Fruit fly (Drosophila melanogaster) whole organism, embryonic: Measurements from ENCODE around the gene CG13653.

Source experiments
- Ada2b ChIP-seq: fragments of 200-800 bp; sonication (Bioruptor generic); IDR thresholded peaks from 2 replicates; pipeline ENCODE4 v1.3.6; 2022; ENCODE audit warnings: missing biosample characterization, missing genetic modification characterization
- B-H2 ChIP-seq: fragments of 200-800 bp; sonication (Bioruptor generic); optimal IDR thresholded peaks from 2 replicates; lab custom pipeline; 2018; ENCODE audit warnings: missing biosample characterization, mild to moderate bottlenecking, missing genetic modification characterization
- CG10979 ChIP-seq: fragments of 200-800 bp; sonication (Bioruptor generic); optimal IDR thresholded peaks from 2 replicates; lab custom pipeline; 2018; ENCODE audit warnings: missing biosample characterization, mild to moderate bottlenecking, missing genetic modification characterization, moderate library complexity
- CG11723 ChIP-seq: fragments of 200-800 bp; sonication (Bioruptor generic); optimal IDR thresholded peaks from 2 replicates; lab custom pipeline; 2017; ENCODE audit warnings: missing biosample characterization, mild to moderate bottlenecking, missing genetic modification characterization
- CG15479 ChIP-seq: fragments of 200-800 bp; sonication (Bioruptor generic); optimal IDR thresholded peaks from 3 replicates; lab custom pipeline; 2019; ENCODE audit warnings: missing biosample characterization, mild to moderate bottlenecking, missing genetic modification characterization, moderate library complexity
- CG1647 ChIP-seq: fragments of 200-800 bp; sonication (Bioruptor generic); optimal IDR thresholded peaks from 3 replicates; lab custom pipeline; 2016; ENCODE audit warnings: missing biosample characterization, missing genetic modification characterization
- CG17361 ChIP-seq: fragments of 200-800 bp; sonication (Bioruptor generic); IDR thresholded peaks from 3 replicates; pipeline ENCODE4 v1.3.6; 2022; ENCODE audit warnings: missing biosample characterization, missing genetic modification characterization
- CG17912 ChIP-seq: fragments of 200-800 bp; sonication (Bioruptor generic); optimal IDR thresholded peaks from 2 replicates; lab custom pipeline; 2018; ENCODE audit warnings: missing biosample characterization, mild to moderate bottlenecking, missing genetic modification characterization
- CG2712 ChIP-seq: fragments of 200-800 bp; optimal IDR thresholded peaks from 3 replicates; lab custom pipeline; 2019; ENCODE audit warnings: missing biosample characterization, mild to moderate bottlenecking, missing genetic modification characterization, moderate library complexity
- CG2875 ChIP-seq: fragments of 200-800 bp; sonication (Bioruptor generic); optimal IDR thresholded peaks from 2 replicates; lab custom pipeline; 2017; ENCODE audit warnings: missing biosample characterization, mild to moderate bottlenecking, missing genetic modification characterization, missing genetic modification reagents
- CG3407 ChIP-seq: fragments of 200-800 bp; sonication (Bioruptor generic); optimal IDR thresholded peaks from 2 replicates; lab custom pipeline; 2018; ENCODE audit warnings: missing biosample characterization, mild to moderate bottlenecking, missing genetic modification characterization
- CG4730 ChIP-seq: fragments of 200-800 bp; sonication (Bioruptor generic); IDR thresholded peaks from 2 replicates; pipeline ENCODE4 v1.3.6; 2022; ENCODE audit warnings: missing biosample characterization, missing genetic modification characterization
- CG6254 ChIP-seq: fragments of 200-800 bp; sonication (Bioruptor generic); optimal IDR thresholded peaks from 3 replicates; lab custom pipeline; 2017; ENCODE audit warnings: mild to moderate bottlenecking, missing biosample characterization, missing genetic modification reagents, missing genetic modification characterization
- CG6765 ChIP-seq: fragments of 200-800 bp; sonication (Bioruptor generic); optimal IDR thresholded peaks from 3 replicates; lab custom pipeline; 2017; ENCODE audit warnings: missing biosample characterization, mild to moderate bottlenecking, missing genetic modification characterization
- CG6854 ChIP-seq: fragments of 200-800 bp; sonication (Bioruptor generic); optimal IDR thresholded peaks from 3 replicates; lab custom pipeline; 2017; ENCODE audit warnings: missing biosample characterization, mild to moderate bottlenecking, missing genetic modification characterization
- CHES-1-like ChIP-seq: fragments of 200-800 bp; sonication (Bioruptor generic); optimal IDR thresholded peaks from 2 replicates; lab custom pipeline; 2016; ENCODE audit warnings: missing biosample characterization, missing genetic modification characterization
- Dad ChIP-seq: fragments of 200-800 bp; sonication (Bioruptor generic); optimal IDR thresholded peaks from 3 replicates; lab custom pipeline; 2016; ENCODE audit warnings: missing biosample characterization, missing genetic modification characterization
- Dip3 ChIP-seq: fragments of 200-800 bp; sonication (Bioruptor generic); optimal IDR thresholded peaks from 3 replicates; lab custom pipeline; 2016; ENCODE audit warnings: missing biosample characterization, missing genetic modification characterization
- Doc2 ChIP-seq: fragments of 200-800 bp; sonication (Bioruptor generic); IDR thresholded peaks from 2 replicates; pipeline ENCODE4 v1.3.6; 2022; ENCODE audit warnings: missing biosample characterization, missing genetic modification characterization
- Doc3 ChIP-seq: fragments of 200-800 bp; sonication (Bioruptor generic); IDR thresholded peaks from 3 replicates; pipeline ENCODE4 v1.3.6; 2022; ENCODE audit warnings: missing biosample characterization, missing genetic modification characterization; ENCODE audit not compliant: partially characterized antibody
- E2f2 ChIP-seq: fragments of 200-800 bp; sonication (Bioruptor generic); IDR thresholded peaks from 2 replicates; pipeline ENCODE4 v1.3.6; 2022; ENCODE audit warnings: missing biosample characterization, missing genetic modification characterization
- Hr78 ChIP-seq, 2 experiments: fragments of 200-800 bp in 1 of 2; fragments of >200 bp in 1 of 2; sonication (Bioruptor generic) in 1 of 2; optimal IDR thresholded peaks; 2 replicates each; lab custom pipeline; 2017 to 2019; ENCODE audit warnings: missing biosample characterization in 2 of 2, missing genetic modification characterization in 2 of 2, mild to moderate bottlenecking in 1 of 2, moderate library complexity in 1 of 2
- Kr ChIP-seq: fragments of 200-800 bp; sonication (Bioruptor generic); optimal IDR thresholded peaks from 2 replicates; lab custom pipeline; 2017; ENCODE audit warnings: missing biosample characterization, mild to moderate bottlenecking, missing genetic modification characterization
- Pdp1 ChIP-seq, 2 experiments: fragments of 200-800 bp; sonication (Bioruptor generic); optimal IDR thresholded peaks; 3 replicates each; lab custom pipeline; 2016; ENCODE audit warnings: missing biosample characterization in 2 of 2, missing genetic modification characterization in 2 of 2, mild to moderate bottlenecking in 1 of 2, moderate library complexity in 1 of 2
- Ptx1 ChIP-seq: fragments of 200-800 bp; sonication (Bioruptor generic); IDR thresholded peaks from 2 replicates; pipeline ENCODE4 v1.3.6; 2022; ENCODE audit warnings: missing biosample characterization, missing genetic modification characterization
- YL-1 ChIP-seq: fragments of 200-800 bp; sonication (Bioruptor generic); optimal IDR thresholded peaks from 3 replicates; lab custom pipeline; 2017; ENCODE audit warnings: missing biosample characterization, mild to moderate bottlenecking, missing genetic modification characterization
- ab ChIP-seq: fragments of 200-800 bp; sonication (Bioruptor generic); optimal IDR thresholded peaks from 2 replicates; lab custom pipeline; 2016; ENCODE audit warnings: missing biosample characterization, missing genetic modification characterization
- cas ChIP-seq: fragments of 200-800 bp; sonication (Bioruptor generic); IDR thresholded peaks from 2 replicates; pipeline ENCODE4 v1.3.6; 2022; ENCODE audit warnings: missing biosample characterization, missing genetic modification characterization
- croc ChIP-seq: fragments of 200-800 bp; sonication (Bioruptor generic); conservative IDR thresholded peaks from 3 replicates; pipeline ENCODE4 v1.3.6; 2022; ENCODE audit warnings: missing biosample characterization, missing genetic modification characterization
- dati ChIP-seq: fragments of 200-800 bp; sonication (Bioruptor generic); IDR thresholded peaks from 2 replicates; pipeline ENCODE4 v1.3.6; 2022; ENCODE audit warnings: missing biosample characterization, missing genetic modification characterization
- dm ChIP-seq: fragments of 200-800 bp; sonication (Bioruptor generic); optimal IDR thresholded peaks from 3 replicates; lab custom pipeline; 2016; ENCODE audit warnings: missing biosample characterization, missing genetic modification characterization
- esg ChIP-seq: fragments of 200-800 bp; sonication (Bioruptor generic); conservative IDR thresholded peaks from 2 replicates; pipeline ENCODE4 v1.3.6; 2022; ENCODE audit warnings: missing biosample characterization, missing genetic modification characterization
- gce ChIP-seq: fragments of 200-800 bp; sonication (Bioruptor generic); IDR thresholded peaks from 3 replicates; pipeline ENCODE4 v1.3.6; 2022; ENCODE audit warnings: missing biosample characterization, missing genetic modification characterization
- gsb-n ChIP-seq: fragments of 200-800 bp; sonication (Bioruptor generic); optimal IDR thresholded peaks from 3 replicates; lab custom pipeline; 2018; ENCODE audit warnings: missing biosample characterization, mild to moderate bottlenecking, missing genetic modification characterization
- gt ChIP-seq: fragments of 200-800 bp; sonication (Bioruptor generic); IDR thresholded peaks from 2 replicates; pipeline ENCODE4 v1.3.6; 2022; ENCODE audit warnings: missing biosample characterization, missing genetic modification characterization
- lmd ChIP-seq: fragments of 200-800 bp; sonication (Bioruptor generic); IDR thresholded peaks from 2 replicates; pipeline ENCODE4 v1.3.6; 2022; ENCODE audit warnings: missing biosample characterization, missing genetic modification characterization
- lov ChIP-seq, 2 experiments: fragments of 200-800 bp in 1 of 2; fragments of >200 bp in 1 of 2; sonication (Bioruptor generic) in 1 of 2; IDR thresholded peaks in 1 of 2; optimal IDR thresholded peaks in 1 of 2; 2 replicates in 1 of 2; 3 replicates in 1 of 2; pipeline versions ENCODE4 v1.3.6 to Lab custom; 2017 to 2022; ENCODE audit warnings: missing biosample characterization in 1 of 2, missing genetic modification characterization in 1 of 2
- prd ChIP-seq, 3 experiments: fragments of >200 bp in 2 of 3; fragments of 200-800 bp in 1 of 3; sonication (Bioruptor generic) in 1 of 3; optimal IDR thresholded peaks in 2 of 3; IDR thresholded peaks in 1 of 3; 2 replicates in 2 of 3; 3 replicates in 1 of 3; pipeline versions ENCODE4 v1.3.6 to Lab custom; 2017 to 2022; ENCODE audit warnings: missing biosample characterization in 1 of 3, missing genetic modification characterization in 1 of 3
- psq ChIP-seq: fragments of 200-800 bp; sonication (Bioruptor generic); optimal IDR thresholded peaks from 2 replicates; lab custom pipeline; 2017; ENCODE audit warnings: missing biosample characterization, missing genetic modification characterization
- salm ChIP-seq: fragments of 200-800 bp; sonication (Bioruptor generic); optimal IDR thresholded peaks from 2 replicates; lab custom pipeline; 2018; ENCODE audit warnings: missing biosample characterization, mild to moderate bottlenecking, missing genetic modification characterization
- scrt ChIP-seq: fragments of 200-800 bp; sonication (Bioruptor generic); optimal IDR thresholded peaks from 2 replicates; lab custom pipeline; 2018; ENCODE audit warnings: missing biosample characterization, mild to moderate bottlenecking, missing genetic modification characterization, moderate library complexity
- stc ChIP-seq: fragments of 200-800 bp; sonication (Bioruptor generic); IDR thresholded peaks from 2 replicates; pipeline ENCODE4 v1.3.6; 2022; ENCODE audit warnings: missing biosample characterization, missing genetic modification characterization
- tap ChIP-seq: fragments of 200-800 bp; optimal IDR thresholded peaks from 3 replicates; lab custom pipeline; 2019; ENCODE audit warnings: missing biosample characterization, mild to moderate bottlenecking, missing genetic modification characterization, moderate library complexity
- tio ChIP-seq: fragments of 200-800 bp; sonication (Bioruptor generic); optimal IDR thresholded peaks from 2 replicates; lab custom pipeline; 2017; ENCODE audit warnings: missing biosample characterization, missing genetic modification characterization, inconsistent platforms
- tll ChIP-seq, 2 experiments: fragments of 200-800 bp in 1 of 2; fragments of >200 bp in 1 of 2; sonication (Bioruptor generic) in 1 of 2; optimal IDR thresholded peaks; 2 replicates each; lab custom pipeline; 2017 to 2019; ENCODE audit warnings: missing biosample characterization in 2 of 2, missing genetic modification characterization in 2 of 2, mild to moderate bottlenecking in 1 of 2, moderate library complexity in 1 of 2
- usp ChIP-seq: fragments of >200 bp; optimal IDR thresholded peaks from 2 replicates; lab custom pipeline; 2017; ENCODE audit warnings: missing biosample characterization, missing genetic modification characterization
- z ChIP-seq: fragments of 200-800 bp; sonication (Bioruptor generic); IDR thresholded peaks from 3 replicates; pipeline ENCODE4 v1.3.6; 2022; ENCODE audit warnings: missing biosample characterization, missing genetic modification characterization
- zen2 ChIP-seq: fragments of 200-800 bp; sonication (Bioruptor generic); IDR thresholded peaks from 3 replicates; pipeline ENCODE4 v1.3.6; 2022; ENCODE audit warnings: missing biosample characterization, missing genetic modification characterization; ENCODE audit not compliant: partially characterized antibody

CG13653 gene

dm6 chr3R:25207405-25208003 lies 12.2 kb downstream of the CG13653 start (continued):
- no peak for TF ChIP-seq lov (optimal IDR thresholded peaks at IDR 0.05; lab: Kevin White, UChicago)
- TF ChIP-seq lov (GFP tag; IDR thresholded peaks at IDR 0.05; lab: Robert Waterston, UW) = 0 out of 3 replicates have a peak, but pooled peaks have one; percentile 55
- no peak for TF ChIP-seq B-H2 (GFP tag; lab: Kevin White, UChicago)
- peak; percentile 74 for TF ChIP-seq gsb-n (tag; lab: Kevin White, UChicago)
- TF ChIP-seq Dip3 = peak; percentile 3
- TF ChIP-seq CG1647 = peak; percentile 40
- TF ChIP-seq CG4730 (GFP tag; lab: Robert Waterston, UW) = peak; percentile 32; the same call in 1 of the 2 replicates
- TF ChIP-seq esg = peak; percentile 62; the same call in 1 of the 2 replicates
- no peak for TF ChIP-seq Doc3
- peak; percentile 45 for TF ChIP-seq CG6854 (GFP tag; lab: Kevin White, UChicago)
- TF ChIP-seq CG6254 (GFP tag; lab: Kevin White, UChicago) = peak; percentile 71
- TF ChIP-seq CHES-1-like (GFP tag; lab: Kevin White, UChicago) = peak; percentile 25
- no peak for TF ChIP-seq z (GFP tag; lab: Robert Waterston, UW)
- peak; percentile 71 for TF ChIP-seq tio (GFP tag; lab: Kevin White, UChicago)
- TF ChIP-seq CG11723 (GFP tag; lab: Kevin White, UChicago) = peak; percentile 61
- no peak for TF ChIP-seq prd (optimal IDR thresholded peaks at IDR 0.05; lab: Kevin White, UChicago)
- peak; percentile 79 for TF ChIP-seq prd (GFP tag; IDR thresholded peaks at IDR 0.05; lab: Robert Waterston, UW)
- TF ChIP-seq tap (tag; lab: Kevin White, UChicago) = peak; percentile 77
- no peak for TF ChIP-seq CG15479 (GFP tag; lab: Kevin White, UChicago)
- TF ChIP-seq CG3407 (GFP tag; lab: Kevin White, UChicago) = peak; percentile 63
- peak; percentile 77 for TF ChIP-seq CG2875 (GFP tag; lab: Kevin White, UChicago)
- TF ChIP-seq gce (GFP tag; lab: Robert Waterston, UW) = peak; percentile 60; the same call in 1 of the 3 replicates
- peak; percentile 17; the same call in 1 of the 2 replicates for TF ChIP-seq E2f2
- TF ChIP-seq scrt = peak; percentile 52
- TF ChIP-seq croc (GFP tag; lab: Robert Waterston, UW) = peak; percentile 70
- TF ChIP-seq CG2712 (tag; lab: Kevin White, UChicago) = peak; percentile 88
- TF ChIP-seq tll (GFP tag; optimal IDR thresholded peaks at IDR 0.05; lab: Kevin White, UChicago) = no peak
- no peak for TF ChIP-seq dati
- peak; percentile 80 for TF ChIP-seq CG10979 (tag; lab: Kevin White, UChicago)
- TF ChIP-seq psq = no peak
- peak; percentile 71 for TF ChIP-seq Ptx1 (GFP tag; lab: Robert Waterston, UW)
- peak; percentile 24 to 47 for TF ChIP-seq Pdp1 (GFP tag; optimal IDR thresholded peaks at IDR 0.05; lab: Kevin White, UChicago)
- TF ChIP-seq Kr (GFP tag; lab: Kevin White, UChicago) = no peak
- peak; percentile 61; the same call in 1 of the 2 replicates for TF ChIP-seq Ada2b
- peak; percentile 23 for TF ChIP-seq CG6765 (GFP tag; lab: Kevin White, UChicago)
- no peak for TF ChIP-seq zen2 (GFP tag; lab: Robert Waterston, UW)
- 0 out of 2 replicates have a peak, but pooled peaks have one; percentile 22 for TF ChIP-seq cas (GFP tag; lab: Robert Waterston, UW)
- no peak for TF ChIP-seq CG17912 (GFP tag; lab: Kevin White, UChicago)
- TF ChIP-seq dm = no peak
- TF ChIP-seq ab (GFP tag; lab: Kevin White, UChicago) = peak; percentile 22
- peak; percentile 86 for TF ChIP-seq CG17361 (GFP tag; lab: Robert Waterston, UW)
- no peak for TF ChIP-seq Dad (GFP tag; lab: Kevin White, UChicago)
- no peak for TF ChIP-seq Doc2 (GFP tag; lab: Robert Waterston, UW)
- no peak for TF ChIP-seq usp (GFP tag; lab: Kevin White, UChicago)
- peak in 1 of 2 experiments; percentile 58 for TF ChIP-seq Hr78 (GFP tag; optimal IDR thresholded peaks at IDR 0.05; lab: Kevin White, UChicago)
- TF ChIP-seq gt (GFP tag; lab: Robert Waterston, UW) = no peak
- TF ChIP-seq salm = peak; percentile 68
- TF ChIP-seq YL-1 (GFP tag; lab: Kevin White, UChicago) = peak; percentile 47
- TF ChIP-seq stc = peak; percentile 83
- TF ChIP-seq lmd (GFP tag; lab: Robert Waterston, UW) = peak; percentile 68
